Worm (Caenorhabditis elegans) whole organism, late embryonic: ENCODE data around the gene F02E11.2.

ENCODE experiments used
- K09A11.1 ChIP-seq: sonication (generic microtip); optimal IDR thresholded peaks from 2 replicates; lab custom pipeline; 2017; ENCODE audit warnings: antibody characterized with exemption, mild to moderate bottlenecking, missing genetic modification characterization, missing compliant biosample characterization; ENCODE audit not compliant: insufficient read depth
- Y22D7AL.16 ChIP-seq: sonication (generic microtip); optimal IDR thresholded peaks from 2 replicates; lab custom pipeline; 2016; ENCODE audit warnings: missing genetic modification characterization, missing compliant biosample characterization
- ahr-1 ChIP-seq: sonication (generic microtip); optimal IDR thresholded peaks from 2 replicates; lab custom pipeline; 2016; ENCODE audit warnings: missing genetic modification characterization, missing compliant biosample characterization
- ceh-14 ChIP-seq: sonication (generic microtip); optimal IDR thresholded peaks from 2 replicates; lab custom pipeline; 2016; ENCODE audit warnings: missing genotype, missing genetic modification characterization, missing compliant biosample characterization
- ceh-2 ChIP-seq: sonication (generic microtip); optimal IDR thresholded peaks from 2 replicates; lab custom pipeline; 2016; ENCODE audit warnings: missing genotype, missing genetic modification characterization, missing compliant biosample characterization
- ceh-22 ChIP-seq: sonication (generic microtip); optimal IDR thresholded peaks from 2 replicates; lab custom pipeline; 2017; ENCODE audit warnings: missing biosample characterization, missing genetic modification characterization
- ceh-30 ChIP-seq: fragments of 150-350 bp; optimal IDR thresholded peaks from 2 replicates; lab custom pipeline; 2014; ENCODE audit warnings: missing biosample characterization, missing genetic modification characterization
- ceh-31 ChIP-seq: sonication (generic microtip); optimal IDR thresholded peaks from 2 replicates; lab custom pipeline; 2016; ENCODE audit warnings: missing genetic modification characterization, missing compliant biosample characterization
- ceh-34 ChIP-seq: sonication (generic microtip); optimal IDR thresholded peaks from 2 replicates; lab custom pipeline; 2016; ENCODE audit warnings: mild to moderate bottlenecking, missing genetic modification characterization, missing compliant biosample characterization
- ceh-48 ChIP-seq: sonication (generic microtip); optimal IDR thresholded peaks from 2 replicates; lab custom pipeline; 2016; ENCODE audit warnings: missing genetic modification characterization, inconsistent platforms, missing compliant biosample characterization
- ceh-9 ChIP-seq: sonication (generic microtip); optimal IDR thresholded peaks from 2 replicates; lab custom pipeline; 2016; ENCODE audit warnings: mild to moderate bottlenecking, missing genetic modification characterization, inconsistent platforms, missing compliant biosample characterization
- che-1 ChIP-seq: sonication (generic microtip); optimal IDR thresholded peaks from 2 replicates; lab custom pipeline; 2016; ENCODE audit warnings: mild to moderate bottlenecking, missing genetic modification characterization, missing compliant biosample characterization
- elt-4 ChIP-seq: sonication (generic microtip); optimal IDR thresholded peaks from 2 replicates; lab custom pipeline; 2016; ENCODE audit warnings: missing genetic modification characterization, missing compliant biosample characterization
- ets-4 ChIP-seq: sonication (generic microtip); optimal IDR thresholded peaks from 2 replicates; lab custom pipeline; 2016; ENCODE audit warnings: missing genetic modification characterization, missing compliant biosample characterization
- eyg-1 ChIP-seq: sonication (generic microtip); optimal IDR thresholded peaks from 2 replicates; lab custom pipeline; 2016; ENCODE audit warnings: missing genotype, missing genetic modification characterization, missing compliant biosample characterization
- fkh-10 ChIP-seq: fragments of 150-350 bp; optimal IDR thresholded peaks from 2 replicates; lab custom pipeline; 2014; ENCODE audit warnings: missing biosample characterization, missing genetic modification reagents, missing genetic modification characterization
- gmeb-2 ChIP-seq: sonication (generic microtip); optimal IDR thresholded peaks from 2 replicates; lab custom pipeline; 2016; ENCODE audit warnings: missing genetic modification characterization, inconsistent platforms, missing compliant biosample characterization
- hlh-13 ChIP-seq: fragments of 200-800 bp; sonication (Bioruptor generic); optimal IDR thresholded peaks from 2 replicates; lab custom pipeline; 2018; ENCODE audit warnings: mild to moderate bottlenecking, missing genetic modification characterization, missing compliant biosample characterization
- hlh-15 ChIP-seq: sonication (generic microtip); optimal IDR thresholded peaks from 2 replicates; lab custom pipeline; 2016; ENCODE audit warnings: missing genetic modification characterization, missing compliant biosample characterization
- hlh-6 ChIP-seq: sonication (generic microtip); optimal IDR thresholded peaks from 2 replicates; lab custom pipeline; 2016; ENCODE audit warnings: missing genotype, missing genetic modification characterization, missing compliant biosample characterization
- lim-6 ChIP-seq: sonication (generic microtip); optimal IDR thresholded peaks from 2 replicates; lab custom pipeline; 2016; ENCODE audit warnings: missing genetic modification characterization, missing compliant biosample characterization
- madf-2 ChIP-seq: sonication (generic microtip); optimal IDR thresholded peaks from 2 replicates; lab custom pipeline; 2017; ENCODE audit warnings: missing genetic modification characterization, missing compliant biosample characterization
- mec-3 ChIP-seq: sonication (generic microtip); optimal IDR thresholded peaks from 2 replicates; lab custom pipeline; 2016; ENCODE audit warnings: borderline replicate concordance, missing genetic modification characterization, missing compliant biosample characterization
- nhr-11 ChIP-seq: fragments of 150-350 bp; optimal IDR thresholded peaks from 2 replicates; lab custom pipeline; 2014; ENCODE audit warnings: missing biosample characterization, missing genetic modification characterization
- nhr-232 ChIP-seq: sonication (generic microtip); optimal IDR thresholded peaks from 2 replicates; lab custom pipeline; 2016; ENCODE audit warnings: missing genetic modification characterization, missing compliant biosample characterization
- npax-4 ChIP-seq: sonication (generic microtip); optimal IDR thresholded peaks from 2 replicates; lab custom pipeline; 2016; ENCODE audit warnings: missing genetic modification characterization, missing compliant biosample characterization
- pat-9 ChIP-seq: fragments of 200-800 bp; sonication (Bioruptor generic); optimal IDR thresholded peaks from 2 replicates; lab custom pipeline; 2018; ENCODE audit warnings: mild to moderate bottlenecking, missing genetic modification characterization, moderate library complexity, missing compliant biosample characterization
- sdc-2 ChIP-seq: sonication (generic microtip); optimal IDR thresholded peaks from 2 replicates; lab custom pipeline; 2016; ENCODE audit warnings: missing genotype, missing genetic modification characterization, missing compliant biosample characterization
- sox-2 ChIP-seq: fragments of 200-800 bp; sonication (Bioruptor generic); IDR thresholded peaks from 2 replicates; pipeline ENCODE4 v1.3.6; 2022; ENCODE audit warnings: missing genetic modification reagents, missing genetic modification characterization, missing compliant biosample characterization
- ttx-3 ChIP-seq: sonication (generic microtip); optimal IDR thresholded peaks from 2 replicates; lab custom pipeline; 2016; ENCODE audit warnings: missing genetic modification reagents, missing genetic modification characterization, missing compliant biosample characterization
- unc-42 ChIP-seq: sonication (generic microtip); optimal IDR thresholded peaks from 2 replicates; lab custom pipeline; 2016; ENCODE audit warnings: missing genotype, missing genetic modification characterization, missing compliant biosample characterization
- unc-86 ChIP-seq: sonication (generic microtip); optimal IDR thresholded peaks from 2 replicates; lab custom pipeline; 2016; ENCODE audit warnings: missing genetic modification characterization, missing compliant biosample characterization
- zip-5 ChIP-seq: sonication (generic microtip); optimal IDR thresholded peaks from 2 replicates; lab custom pipeline; 2016; ENCODE audit warnings: missing genetic modification characterization, missing compliant biosample characterization

F02E11.2 gene

ce11 chrII:3251782-3252181, 10.8 kb upstream of the F02E11.2 start:
- TF ChIP-seq ceh-31 (no peak), ahr-1 (tag; lab: Kevin White, UChicago) (no peak), hlh-13 (GFP tag; lab: Kevin White, UChicago) (no peak), unc-42 (tag; lab: Kevin White, UChicago) (no peak), ceh-14 (no peak), nhr-11 (tag; lab: Kevin White, UChicago) (no peak)

ce11 chrII:3259254-3259653, 3.4 kb upstream of the F02E11.2 start, which contains the start of gene gcy-19:
TSS of gene gcy-19 (minus strand) at chrII:3259354.
- no peak for TF ChIP-seq sdc-2 (tag; lab: Kevin White, UChicago)
- no peak for TF ChIP-seq zip-5
- TF ChIP-seq hlh-15 (tag; lab: Kevin White, UChicago): no peak
- no peak for TF ChIP-seq ttx-3 (tag; lab: Kevin White, UChicago)
- no peak for TF ChIP-seq ceh-31
- no peak for TF ChIP-seq unc-86 (tag; lab: Kevin White, UChicago)
- TF ChIP-seq hlh-6 (tag; lab: Kevin White, UChicago): no peak
- no peak for TF ChIP-seq ceh-34 (tag; lab: Kevin White, UChicago)
- no peak for TF ChIP-seq madf-2 (tag; lab: Kevin White, UChicago)

ce11 chrII:3264704-3265103, 2.1 kb downstream of the F02E11.2 start:
- TF ChIP-seq npax-4 (tag; lab: Kevin White, UChicago): no peak
- TF ChIP-seq lim-6 (tag; lab: Kevin White, UChicago): no peak
- no peak for TF ChIP-seq ets-4
- TF ChIP-seq ceh-9 (tag; lab: Kevin White, UChicago): no peak
- no peak for TF ChIP-seq unc-86 (tag; lab: Kevin White, UChicago)
- TF ChIP-seq pat-9 (tag; lab: Kevin White, UChicago): no peak

ce11 chrII:3267365-3267764, 4.8 kb downstream of the F02E11.2 start, which contains the start of gene F02E11.7:
TSS of gene F02E11.7 (plus strand) at chrII:3267665.
- TF ChIP-seq sox-2 (GFP tag; lab: Robert Waterston, UW) (no peak), ceh-22 (tag; lab: Kevin White, UChicago) (no peak), K09A11.1 (tag; lab: Kevin White, UChicago) (no peak), gmeb-2 (no peak), ceh-2 (no peak), ceh-48 (tag; lab: Kevin White, UChicago) (no peak), eyg-1 (tag; lab: Kevin White, UChicago) (no peak), fkh-10 (GFP tag; lab: Kevin White, UChicago) (no peak), ceh-30 (tag; lab: Kevin White, UChicago) (no peak), elt-4 (tag; lab: Kevin White, UChicago) (no peak), ceh-34 (tag; lab: Kevin White, UChicago) (no peak), zip-5 (no peak)

- peak; percentile 48 for TF ChIP-seq che-1
- TF ChIP-seq mec-3 (tag; lab: Kevin White, UChicago): no peak
- peak; percentile 18 for TF ChIP-seq Y22D7AL.16
- TF ChIP-seq nhr-232 (tag; lab: Kevin White, UChicago): peak; percentile 10
Observed at ce11 chrII:3267815-3268214, 5.2 kb downstream of the F02E11.2 start.

ce11 chrII:3270598-3270997, 8.0 kb downstream of the F02E11.2 start:
- TF ChIP-seq hlh-13 (GFP tag; lab: Kevin White, UChicago): no peak
